Fruit fly (Drosophila melanogaster) whole organism, adult: Measurements from ENCODE around the gene Moca-cyp.

Experiments
- CG14711 ChIP-seq: fragments of 200-800 bp; sonication (Bioruptor generic); optimal IDR thresholded peaks from 2 replicates; lab custom pipeline; 2018; ENCODE audit warnings: missing biosample characterization, mild to moderate bottlenecking, missing genetic modification characterization, moderate library complexity
- CG1620 ChIP-seq: fragments of 200-800 bp; sonication (Bioruptor generic); optimal IDR thresholded peaks from 2 replicates; lab custom pipeline; 2016; ENCODE audit warnings: missing biosample characterization, missing genetic modification characterization
- CG5204 ChIP-seq: fragments of 200-800 bp; sonication (Bioruptor generic); optimal IDR thresholded peaks from 2 replicates; lab custom pipeline; 2016; ENCODE audit warnings: missing biosample characterization, missing genetic modification characterization
- Clk ChIP-seq: fragments of 200-800 bp; sonication (Bioruptor generic); optimal IDR thresholded peaks from 2 replicates; lab custom pipeline; 2017; ENCODE audit warnings: missing biosample characterization, missing genetic modification characterization
- Crg-1 ChIP-seq: fragments of 200-800 bp; sonication (Bioruptor generic); optimal IDR thresholded peaks from 2 replicates; lab custom pipeline; 2016; ENCODE audit warnings: missing biosample characterization, missing genetic modification characterization
- cic ChIP-seq: fragments of 200-800 bp; sonication (Bioruptor generic); optimal IDR thresholded peaks from 2 replicates; lab custom pipeline; 2017; ENCODE audit warnings: missing biosample characterization, mild to moderate bottlenecking, missing genetic modification characterization, moderate library complexity
- toe ChIP-seq: fragments of 200-800 bp; sonication (Bioruptor generic); optimal IDR thresholded peaks from 2 replicates; lab custom pipeline; 2016; ENCODE audit warnings: missing biosample characterization, missing genetic modification characterization

DNA sequence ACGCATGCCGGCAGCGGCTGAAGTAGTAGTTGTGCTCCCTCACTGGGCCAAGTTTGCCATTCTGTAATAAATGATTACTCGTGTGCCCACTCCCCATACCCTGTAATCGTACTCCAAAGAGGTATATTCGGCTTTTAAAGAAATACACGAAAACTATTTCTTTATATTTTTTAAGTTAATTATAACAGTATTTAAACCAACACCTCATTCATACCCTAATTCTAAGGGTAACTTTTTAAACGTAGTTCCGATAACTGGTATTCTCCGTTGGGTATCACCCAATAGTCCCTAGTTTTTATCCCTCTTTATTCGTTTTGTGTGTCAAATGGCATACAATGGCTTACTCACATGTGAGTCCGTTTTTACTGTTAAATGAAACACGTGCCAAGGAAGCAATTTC lies 37.5 kb downstream of the Moca-cyp start:
- TF ChIP-seq CG14711 (tag; lab: Kevin White, UChicago) (no peak), CG5204 (GFP tag; lab: Kevin White, UChicago) (no peak), toe (no peak), CG1620 (no peak), Clk (GFP tag; lab: Kevin White, UChicago) (no peak), Crg-1 (GFP tag; lab: Kevin White, UChicago) (no peak), cic (GFP tag; lab: Kevin White, UChicago) (no peak)
